Fruit fly (Drosophila melanogaster) whole organism, embryonic: ENCODE data around the gene CG17191.

Experiments used
- Atf-2 ChIP-seq: fragments of 200-800 bp; sonication (Bioruptor generic); optimal IDR thresholded peaks from 2 replicates; lab custom pipeline; 2016; ENCODE audit warnings: missing biosample characterization, missing genetic modification characterization
- Atf6 ChIP-seq: fragments of 200-800 bp; sonication (Bioruptor generic); IDR thresholded peaks from 2 replicates; pipeline ENCODE4 v1.3.6; 2022; ENCODE audit warnings: missing biosample characterization, missing genetic modification characterization
- CG10321 ChIP-seq: fragments of 200-800 bp; sonication (Bioruptor generic); IDR thresholded peaks from 2 replicates; pipeline ENCODE4 v1.3.6; 2022; ENCODE audit warnings: missing biosample characterization, missing genetic modification characterization
- CG12769 ChIP-seq: fragments of 200-800 bp; sonication (Bioruptor generic); optimal IDR thresholded peaks from 2 replicates; lab custom pipeline; 2019; ENCODE audit warnings: missing biosample characterization, mild to moderate bottlenecking, missing genetic modification characterization, moderate library complexity
- CG13424 ChIP-seq: fragments of 200-800 bp; sonication (Bioruptor generic); optimal IDR thresholded peaks from 2 replicates; lab custom pipeline; 2019; ENCODE audit warnings: missing biosample characterization, mild to moderate bottlenecking, missing genetic modification characterization, moderate library complexity
- CG13775 ChIP-seq: fragments of 200-800 bp; sonication (Bioruptor generic); optimal IDR thresholded peaks from 3 replicates; lab custom pipeline; 2017; ENCODE audit warnings: missing biosample characterization, mild to moderate bottlenecking, missing genetic modification characterization
- CG14014 ChIP-seq: fragments of 200-800 bp; sonication (Bioruptor generic); IDR thresholded peaks from 2 replicates; pipeline ENCODE4 v1.3.6; 2022; ENCODE audit warnings: missing biosample characterization, missing genetic modification characterization
- CG16779 ChIP-seq: fragments of 200-800 bp; sonication (Bioruptor generic); IDR thresholded peaks from 2 replicates; pipeline ENCODE4 v1.3.6; 2022; ENCODE audit warnings: missing biosample characterization, missing genetic modification characterization
- CG17829 ChIP-seq: fragments of 200-800 bp; optimal IDR thresholded peaks from 2 replicates; lab custom pipeline; 2019; ENCODE audit warnings: missing biosample characterization, mild to moderate bottlenecking, missing genetic modification characterization, moderate library complexity
- CG2202 ChIP-seq: fragments of 200-800 bp; sonication (Bioruptor generic); optimal IDR thresholded peaks from 2 replicates; lab custom pipeline; 2018; ENCODE audit warnings: missing biosample characterization, mild to moderate bottlenecking, missing genetic modification characterization
- CG31388 ChIP-seq: fragments of 200-800 bp; sonication (Bioruptor generic); optimal IDR thresholded peaks from 2 replicates; lab custom pipeline; 2016; ENCODE audit warnings: missing biosample characterization, missing genetic modification characterization
- CG4328 ChIP-seq: fragments of 200-800 bp; sonication (Bioruptor generic); optimal IDR thresholded peaks from 3 replicates; lab custom pipeline; 2017; ENCODE audit warnings: missing biosample characterization, missing genetic modification reagents, missing genetic modification characterization
- CG8089 ChIP-seq: fragments of 200-800 bp; sonication (Bioruptor generic); optimal IDR thresholded peaks from 3 replicates; lab custom pipeline; 2016; ENCODE audit warnings: missing biosample characterization, missing genetic modification characterization
- D19A ChIP-seq: fragments of 200-800 bp; optimal IDR thresholded peaks from 3 replicates; lab custom pipeline; 2019; ENCODE audit warnings: missing biosample characterization, mild to moderate bottlenecking, missing genetic modification characterization, moderate library complexity
- D19B ChIP-seq: fragments of 200-800 bp; sonication (Bioruptor generic); optimal IDR thresholded peaks from 2 replicates; lab custom pipeline; 2017; ENCODE audit warnings: missing biosample characterization, mild to moderate bottlenecking, missing genetic modification characterization
- Ets65A ChIP-seq: fragments of 200-800 bp; sonication (Bioruptor generic); peaks from one replicate; lab custom pipeline; 2016; ENCODE audit warnings: missing biosample characterization, missing genetic modification characterization
- Ets97D ChIP-seq: fragments of 200-800 bp; sonication (Bioruptor generic); optimal IDR thresholded peaks from 3 replicates; lab custom pipeline; 2016; ENCODE audit warnings: missing biosample characterization, missing genetic modification characterization
- HLH3B ChIP-seq: fragments of 200-800 bp; sonication (Bioruptor generic); IDR thresholded peaks from 2 replicates; pipeline ENCODE4 v1.3.6; 2022; ENCODE audit warnings: missing biosample characterization, missing genetic modification characterization
- Jarid2 ChIP-seq: fragments of 200-800 bp; sonication (Bioruptor generic); optimal IDR thresholded peaks from 3 replicates; lab custom pipeline; 2017; ENCODE audit warnings: mild to moderate bottlenecking, missing biosample characterization, missing genetic modification reagents, missing genetic modification characterization
- MBD-R2 ChIP-seq: fragments of 200-800 bp; sonication (Bioruptor generic); IDR thresholded peaks from 2 replicates; pipeline ENCODE4 v1.3.6; 2022; ENCODE audit warnings: missing biosample characterization, missing genetic modification characterization
- Optix ChIP-seq: fragments of 200-800 bp; sonication (Bioruptor generic); IDR thresholded peaks from 3 replicates; pipeline ENCODE4 v1.3.6; 2022; ENCODE audit warnings: missing biosample characterization, missing genetic modification characterization
- Poxn ChIP-seq: fragments of 200-800 bp; sonication (Bioruptor generic); IDR thresholded peaks from 2 replicates; pipeline ENCODE4 v1.3.6; 2022; ENCODE audit warnings: missing biosample characterization, missing genetic modification characterization
- ci ChIP-seq: fragments of 200-800 bp; sonication (Bioruptor generic); IDR thresholded peaks from 3 replicates; pipeline ENCODE4 v1.3.6; 2022; ENCODE audit warnings: missing biosample characterization, missing genetic modification characterization
- crp ChIP-seq, 2 experiments: fragments of 200-800 bp; sonication (Bioruptor generic); optimal IDR thresholded peaks; 2 replicates in 1 of 2; 3 replicates in 1 of 2; lab custom pipeline; 2017; ENCODE audit warnings: missing biosample characterization in 2 of 2, missing genetic modification characterization in 2 of 2, mild to moderate bottlenecking in 1 of 2, moderate library complexity in 1 of 2
- da ChIP-seq: fragments of 200-800 bp; sonication (Bioruptor generic); optimal IDR thresholded peaks from 2 replicates; lab custom pipeline; 2016; ENCODE audit warnings: missing biosample characterization, missing genetic modification characterization
- exex ChIP-seq: fragments of 200-800 bp; sonication (Bioruptor generic); optimal IDR thresholded peaks from 4 replicates; lab custom pipeline; 2018; ENCODE audit warnings: missing biosample characterization, mild to moderate bottlenecking, missing genetic modification characterization, moderate library complexity
- fu2 ChIP-seq: fragments of 200-800 bp; sonication (Bioruptor generic); optimal IDR thresholded peaks from 2 replicates; lab custom pipeline; 2016; ENCODE audit warnings: missing biosample characterization, missing genetic modification characterization
- lmd ChIP-seq: fragments of 200-800 bp; sonication (Bioruptor generic); IDR thresholded peaks from 2 replicates; pipeline ENCODE4 v1.3.6; 2022; ENCODE audit warnings: missing biosample characterization, missing genetic modification characterization
- onecut ChIP-seq: fragments of 200-800 bp; sonication (Bioruptor generic); IDR thresholded peaks from 2 replicates; pipeline ENCODE4 v1.3.6; 2022; ENCODE audit warnings: missing biosample characterization, missing genetic modification characterization
- sim ChIP-seq: fragments of 200-800 bp; sonication (Bioruptor generic); IDR thresholded peaks from 2 replicates; pipeline ENCODE4 v1.3.6; 2022; ENCODE audit warnings: missing biosample characterization, missing genetic modification characterization
- sisA ChIP-seq: fragments of 200-800 bp; sonication (Bioruptor generic); IDR thresholded peaks from 2 replicates; pipeline ENCODE4 v1.3.6; 2022; ENCODE audit warnings: missing biosample characterization, missing genetic modification characterization
- sug ChIP-seq: fragments of 200-800 bp; optimal IDR thresholded peaks from 2 replicates; lab custom pipeline; 2019; ENCODE audit warnings: missing biosample characterization, mild to moderate bottlenecking, missing genetic modification characterization, moderate library complexity
- tin ChIP-seq: fragments of 200-800 bp; sonication (Bioruptor generic); optimal IDR thresholded peaks from 3 replicates; lab custom pipeline; 2016; ENCODE audit warnings: missing biosample characterization, missing genetic modification characterization
- tll ChIP-seq, 2 experiments: fragments of 200-800 bp in 1 of 2; fragments of >200 bp in 1 of 2; sonication (Bioruptor generic) in 1 of 2; optimal IDR thresholded peaks; 2 replicates each; lab custom pipeline; 2017 to 2019; ENCODE audit warnings: missing biosample characterization in 2 of 2, missing genetic modification characterization in 2 of 2, mild to moderate bottlenecking in 1 of 2, moderate library complexity in 1 of 2
- wek ChIP-seq: fragments of 200-800 bp; sonication (Bioruptor generic); optimal IDR thresholded peaks from 3 replicates; lab custom pipeline; 2018; ENCODE audit warnings: missing biosample characterization, mild to moderate bottlenecking, missing genetic modification characterization, moderate library complexity

CG17191 gene

DNA sequence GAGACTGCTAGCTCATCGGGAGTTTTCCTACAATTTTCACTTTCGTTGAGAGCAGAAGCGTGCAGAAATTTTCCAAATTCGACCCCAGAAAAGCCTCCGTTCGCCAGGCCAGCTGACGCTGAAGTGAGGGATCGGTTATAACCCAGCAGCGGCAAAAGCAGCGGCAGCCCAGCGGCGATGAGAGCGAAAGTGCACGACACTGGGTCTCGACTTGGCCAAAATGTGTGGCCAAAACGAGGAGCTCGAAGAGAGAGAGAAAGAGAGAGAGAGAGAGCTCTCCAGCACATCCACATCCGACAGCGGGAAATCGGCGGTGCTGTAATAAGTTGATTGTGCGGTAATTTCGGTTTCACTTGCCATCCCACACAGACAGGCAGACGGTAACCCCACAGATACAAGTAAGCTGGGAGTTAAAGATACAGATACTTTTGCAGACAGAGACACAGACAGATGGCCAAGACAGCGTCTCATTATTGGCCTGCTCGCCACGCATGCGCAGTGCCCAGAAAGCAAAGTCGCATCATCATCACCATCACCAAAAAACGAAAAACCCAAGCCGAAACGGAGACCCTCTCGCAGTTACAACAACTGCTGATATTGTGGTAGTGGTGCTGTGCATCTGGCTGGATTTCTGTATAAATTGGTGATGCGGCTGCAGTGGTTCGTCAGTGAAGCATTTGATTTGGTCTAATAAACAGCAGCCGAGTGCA, 29.2 kb upstream of the CG17191 start, which contains the start of gene TwdlT (continued):
- TF ChIP-seq CG31388 (GFP tag; lab: Kevin White, UChicago) (no peak), D19B (GFP tag; lab: Kevin White, UChicago) (no peak)
- TF ChIP-seq, all 482 proteins: peak for 3

DNA sequence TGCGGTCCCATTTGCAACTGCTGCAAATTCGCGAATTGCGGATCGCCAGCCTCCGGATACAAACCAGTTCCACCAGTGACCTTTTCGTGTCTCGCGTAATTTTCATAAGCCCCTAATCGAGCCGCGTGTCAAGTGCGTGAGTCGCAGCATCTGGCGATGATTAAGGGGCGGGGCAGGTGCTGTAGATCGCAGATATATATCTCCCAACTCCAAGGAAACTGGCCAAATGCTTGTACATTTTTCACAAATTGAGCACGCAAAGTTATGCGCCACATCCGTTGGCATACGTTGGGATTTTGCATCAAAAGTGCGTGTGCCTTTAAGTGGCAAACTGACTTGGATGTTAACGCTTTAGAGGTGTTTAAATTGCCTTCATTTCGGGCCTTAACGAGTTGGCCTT, 20.5 kb upstream of the CG17191 start:
- peak; percentile 35 for TF ChIP-seq Ets65A (GFP tag; lab: Kevin White, UChicago)
- TF ChIP-seq CG8089 (GFP tag; lab: Kevin White, UChicago): no peak

DNA sequence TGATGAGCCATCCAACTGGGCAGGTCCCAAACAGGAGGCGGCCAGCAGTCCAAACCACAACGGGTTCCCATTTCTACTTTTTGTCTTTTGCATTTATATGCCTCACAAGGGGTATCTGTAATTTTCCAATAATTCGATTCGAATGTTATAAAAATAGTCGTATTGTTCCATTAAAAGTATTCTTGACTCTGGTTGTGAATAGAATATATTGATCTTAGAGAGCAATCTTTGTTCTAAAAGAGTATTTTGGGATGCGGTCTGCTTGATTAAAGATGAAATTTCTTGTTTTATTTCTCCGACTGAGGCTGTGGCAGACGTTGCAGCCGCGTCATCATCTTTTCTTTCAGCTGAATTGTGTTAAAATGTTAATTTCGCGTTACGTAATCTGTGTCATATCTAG, 14.4 kb upstream of the CG17191 start:
- TF ChIP-seq CG14014 (GFP tag; lab: Robert Waterston, UW): no peak
- TF ChIP-seq fu2 (GFP tag; lab: Kevin White, UChicago): no peak
- no peak for TF ChIP-seq Ets97D
- TF ChIP-seq onecut (GFP tag; lab: Robert Waterston, UW): no peak
- TF ChIP-seq ci (GFP tag; lab: Robert Waterston, UW): no peak
- no peak for TF ChIP-seq CG4328
- no peak for TF ChIP-seq Atf-2
- no peak for TF ChIP-seq CG2202 (tag; lab: Kevin White, UChicago)
- no peak for TF ChIP-seq sim (GFP tag; lab: Robert Waterston, UW)
- TF ChIP-seq da (GFP tag; lab: Kevin White, UChicago): no peak
- TF ChIP-seq D19A: no peak
- TF ChIP-seq tin (GFP tag; lab: Kevin White, UChicago): no peak
- TF ChIP-seq crp (GFP tag; optimal IDR thresholded peaks at IDR 0.05; lab: Kevin White, UChicago): no peak
- no peak for TF ChIP-seq CG10321 (GFP tag; lab: Robert Waterston, UW)
- TF ChIP-seq Poxn (GFP tag; lab: Robert Waterston, UW): no peak
- no peak for TF ChIP-seq lmd (GFP tag; lab: Robert Waterston, UW)
- TF ChIP-seq CG12769: no peak
- no peak for TF ChIP-seq Jarid2 (GFP tag; lab: Kevin White, UChicago)
- no peak for TF ChIP-seq Optix (GFP tag; lab: Robert Waterston, UW)
- TF ChIP-seq, all 482 proteins: peak for 0

DNA sequence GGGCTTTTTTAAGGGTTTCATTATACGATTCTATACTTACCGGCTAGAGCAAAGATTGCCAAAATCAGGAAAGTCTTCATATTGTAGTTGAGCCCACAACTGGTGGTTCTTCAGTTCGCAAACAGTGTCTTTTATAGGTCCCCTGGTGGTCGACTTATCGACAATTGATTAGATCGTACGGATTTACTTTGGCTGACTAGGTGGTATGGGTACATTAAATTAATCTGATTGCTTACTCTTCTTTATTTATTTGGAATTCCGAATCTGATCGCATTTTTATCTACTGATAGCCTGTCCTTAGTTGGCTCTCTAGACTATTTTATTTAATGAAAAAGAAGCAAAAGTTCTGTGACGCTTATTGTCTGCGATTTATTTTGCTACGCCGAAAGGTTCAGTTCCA, 6.5 kb upstream of the CG17191 start, which contains the start of gene CG6271:
CG6271 (minus strand) TSS at position 101 of the 400 bp plus-strand sequence.
- TF ChIP-seq MBD-R2 (GFP tag; lab: Robert Waterston, UW): no peak

DNA sequence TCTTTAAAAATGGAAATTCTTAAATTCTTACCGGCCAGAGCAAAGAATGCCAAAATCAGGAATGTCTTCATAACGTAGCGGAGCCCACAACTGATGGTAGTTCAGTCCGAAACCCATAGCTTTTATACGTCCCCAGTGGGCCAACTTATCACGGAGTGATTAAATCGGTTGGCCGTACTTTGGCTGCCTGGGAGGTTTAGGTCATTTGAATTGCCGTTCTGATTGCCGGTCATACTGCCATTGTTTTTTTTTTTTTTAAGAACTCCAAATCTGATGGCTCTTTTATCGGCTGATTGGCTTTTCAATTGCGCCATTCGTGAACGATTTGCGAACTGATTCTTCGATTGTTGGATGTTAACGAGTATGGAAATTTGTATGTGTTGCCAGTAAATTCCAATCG, 3.6 kb upstream of the CG17191 start, which contains the start of gene CG6277:
CG6277 (minus strand) TSS at position 101 of the 400 bp plus-strand sequence.
- TF ChIP-seq sug (tag; lab: Kevin White, UChicago): peak; percentile 68
- TF ChIP-seq CG17829 (tag; lab: Kevin White, UChicago): no peak

DNA sequence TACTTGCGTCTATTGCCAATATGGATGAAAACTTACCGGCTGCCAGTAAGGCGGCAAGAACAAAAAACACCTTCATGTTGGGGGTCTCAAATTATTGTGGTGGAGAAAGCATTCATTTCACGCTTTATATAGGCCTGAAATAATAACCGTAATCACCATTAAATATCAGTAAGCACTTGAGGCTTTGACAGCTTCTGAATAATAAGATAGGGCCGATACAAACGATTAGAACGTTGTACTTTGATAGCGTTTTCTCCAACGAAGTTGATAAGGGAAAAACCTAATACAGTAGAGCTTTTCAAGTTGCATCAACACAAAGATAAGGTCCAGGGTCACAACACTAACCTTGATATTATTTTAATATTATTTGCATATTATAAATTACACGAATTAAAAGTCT, 1.7 kb upstream of the CG17191 start, which contains the start of gene CG6283:
CG6283 (minus strand) TSS at position 101 of the 400 bp plus-strand sequence.
- TF ChIP-seq sug (tag; lab: Kevin White, UChicago): peak; percentile 28
- TF ChIP-seq CG13775 (GFP tag; lab: Kevin White, UChicago): no peak

DNA sequence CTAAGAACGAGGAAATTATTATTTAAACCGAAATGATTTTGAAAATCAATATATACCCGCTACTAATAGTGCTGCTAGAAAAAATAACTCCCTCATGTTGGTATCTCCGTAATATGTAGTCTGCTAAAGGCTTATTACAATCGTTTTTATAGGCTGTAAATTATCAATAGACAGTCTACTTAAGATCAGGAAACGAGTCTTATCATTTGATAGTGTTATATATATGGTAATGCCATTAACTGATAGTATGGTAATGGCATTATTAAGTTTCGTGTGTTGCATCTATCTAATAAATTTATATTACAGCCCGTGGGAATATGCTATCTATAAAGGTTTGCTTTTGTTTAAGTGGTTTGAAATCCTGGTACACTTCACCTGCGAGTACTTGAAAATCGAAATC, 1.4 kb downstream of the CG17191 start, which contains the start of gene CG17192:
CG17192 (minus strand) TSS at position 101 of the 400 bp plus-strand sequence.
- TF ChIP-seq wek: no peak
- TF ChIP-seq sisA (GFP tag; lab: Robert Waterston, UW): no peak
- no peak for TF ChIP-seq CG16779
- no peak for TF ChIP-seq Atf6
- peak; percentile 34 for TF ChIP-seq exex (tag; lab: Kevin White, UChicago)
- no peak for TF ChIP-seq CG13424 (tag; lab: Kevin White, UChicago)
- no peak for TF ChIP-seq tll (GFP tag; optimal IDR thresholded peaks at IDR 0.05; lab: Kevin White, UChicago)
- TF ChIP-seq HLH3B (GFP tag; lab: Robert Waterston, UW): no peak
